Fruit fly (Drosophila melanogaster) whole organism, embryonic: ENCODE results near the gene PIG-C.
A peak's percentile ranks its signal among the peaks of the same experiment; 100 is the strongest.

Experiments used
- Antp ChIP-seq: fragments of 200-800 bp; sonication (Bioruptor generic); optimal IDR thresholded peaks from 3 replicates; lab custom pipeline; 2016; ENCODE audit warnings: missing biosample characterization, missing genetic modification characterization
- CG10654 ChIP-seq: fragments of 200-800 bp; sonication (Bioruptor generic); optimal IDR thresholded peaks from 2 replicates; lab custom pipeline; 2016; ENCODE audit warnings: missing biosample characterization, missing genetic modification characterization
- CG12744 ChIP-seq: fragments of 200-800 bp; sonication (Bioruptor generic); optimal IDR thresholded peaks from 2 replicates; lab custom pipeline; 2016; ENCODE audit warnings: missing biosample characterization, missing genetic modification characterization
- CG14860 ChIP-seq: fragments of 200-800 bp; sonication (Bioruptor generic); IDR thresholded peaks from 3 replicates; pipeline ENCODE4 v1.3.6; 2022; ENCODE audit warnings: missing biosample characterization, missing genetic modification characterization; ENCODE audit not compliant: partially characterized antibody
- CG15011 ChIP-seq: fragments of 200-800 bp; sonication (Bioruptor generic); optimal IDR thresholded peaks from 3 replicates; lab custom pipeline; 2018; ENCODE audit warnings: missing biosample characterization, mild to moderate bottlenecking, missing genetic modification characterization
- CG1647 ChIP-seq: fragments of 200-800 bp; sonication (Bioruptor generic); optimal IDR thresholded peaks from 3 replicates; lab custom pipeline; 2016; ENCODE audit warnings: missing biosample characterization, missing genetic modification characterization
- CG1792 ChIP-seq: fragments of 200-800 bp; sonication (Bioruptor generic); optimal IDR thresholded peaks from 2 replicates; lab custom pipeline; 2016; ENCODE audit warnings: missing biosample characterization, missing genetic modification characterization
- CG18619 ChIP-seq: fragments of 200-800 bp; sonication (Bioruptor generic); optimal IDR thresholded peaks from 3 replicates; lab custom pipeline; 2017; ENCODE audit warnings: missing biosample characterization, mild to moderate bottlenecking, missing genetic modification characterization
- CG2116 ChIP-seq: fragments of 200-800 bp; sonication (Bioruptor generic); optimal IDR thresholded peaks from 3 replicates; lab custom pipeline; 2018; ENCODE audit warnings: missing biosample characterization, mild to moderate bottlenecking, missing genetic modification characterization
- CG2120 ChIP-seq: fragments of 200-800 bp; sonication (Bioruptor generic); optimal IDR thresholded peaks from 3 replicates; lab custom pipeline; 2016; ENCODE audit warnings: missing biosample characterization, missing genetic modification characterization
- CG32772 ChIP-seq: fragments of 200-800 bp; sonication (Bioruptor generic); IDR thresholded peaks from 2 replicates; pipeline ENCODE4 v1.3.6; 2022; ENCODE audit warnings: missing biosample characterization, missing genetic modification characterization
- CG34376 ChIP-seq: fragments of 200-800 bp; sonication (Bioruptor generic); optimal IDR thresholded peaks from 2 replicates; lab custom pipeline; 2018; ENCODE audit warnings: missing biosample characterization, mild to moderate bottlenecking, missing genetic modification characterization
- CG42726 ChIP-seq: fragments of 200-800 bp; sonication (Bioruptor generic); IDR thresholded peaks from 2 replicates; pipeline ENCODE4 v1.3.6; 2022; ENCODE audit warnings: missing biosample characterization, missing genetic modification characterization; ENCODE audit not compliant: partially characterized antibody
- CG4854 ChIP-seq: fragments of 200-800 bp; sonication (Bioruptor generic); optimal IDR thresholded peaks from 2 replicates; lab custom pipeline; 2016; ENCODE audit warnings: missing biosample characterization, missing genetic modification characterization, inconsistent platforms
- CG5245 ChIP-seq: fragments of 200-800 bp; sonication (Bioruptor generic); optimal IDR thresholded peaks from 3 replicates; lab custom pipeline; 2016; ENCODE audit warnings: missing biosample characterization, missing genetic modification characterization
- CG7928 ChIP-seq: fragments of 200-800 bp; sonication (Bioruptor generic); optimal IDR thresholded peaks from 2 replicates; lab custom pipeline; 2017; ENCODE audit warnings: missing biosample characterization, mild to moderate bottlenecking, missing genetic modification characterization
- CG7987 ChIP-seq: fragments of 200-800 bp; sonication (Bioruptor generic); optimal IDR thresholded peaks from 2 replicates; lab custom pipeline; 2018; ENCODE audit warnings: missing biosample characterization, mild to moderate bottlenecking, missing genetic modification characterization, moderate library complexity
- CG8478 ChIP-seq: fragments of >200 bp; optimal IDR thresholded peaks from 2 replicates; lab custom pipeline; 2018
- CG9215 ChIP-seq: fragments of 200-800 bp; sonication (Bioruptor generic); IDR thresholded peaks from 2 replicates; pipeline ENCODE4 v1.3.6; 2022; ENCODE audit warnings: missing biosample characterization, missing genetic modification characterization
- CG9797 ChIP-seq: fragments of 200-800 bp; sonication (Bioruptor generic); optimal IDR thresholded peaks from 3 replicates; lab custom pipeline; 2018; ENCODE audit warnings: missing biosample characterization, mild to moderate bottlenecking, missing genetic modification characterization
- CHES-1-like ChIP-seq: fragments of 200-800 bp; sonication (Bioruptor generic); optimal IDR thresholded peaks from 2 replicates; lab custom pipeline; 2016; ENCODE audit warnings: missing biosample characterization, missing genetic modification characterization
- Dek ChIP-seq: fragments of 200-800 bp; sonication (Bioruptor generic); optimal IDR thresholded peaks from 3 replicates; lab custom pipeline; 2019; ENCODE audit warnings: missing biosample characterization, mild to moderate bottlenecking, missing genetic modification characterization, moderate library complexity
- Doc2 ChIP-seq: fragments of 200-800 bp; sonication (Bioruptor generic); IDR thresholded peaks from 2 replicates; pipeline ENCODE4 v1.3.6; 2022; ENCODE audit warnings: missing biosample characterization, missing genetic modification characterization
- Hand ChIP-seq: fragments of 200-800 bp; sonication (Bioruptor generic); optimal IDR thresholded peaks from 2 replicates; lab custom pipeline; 2017; ENCODE audit warnings: mild to moderate bottlenecking, missing biosample characterization, missing genetic modification reagents, missing genetic modification characterization
- HmgD ChIP-seq: fragments of 200-800 bp; sonication (Bioruptor generic); optimal IDR thresholded peaks from 3 replicates; lab custom pipeline; 2016; ENCODE audit warnings: missing biosample characterization, missing genetic modification characterization
- Hr3 ChIP-seq: fragments of 200-800 bp; sonication (Bioruptor generic); optimal IDR thresholded peaks from 3 replicates; lab custom pipeline; 2016; ENCODE audit warnings: missing biosample characterization, missing genetic modification characterization
- Hsf ChIP-seq: fragments of 200-800 bp; sonication (Bioruptor generic); optimal IDR thresholded peaks from 3 replicates; lab custom pipeline; 2016; ENCODE audit warnings: missing biosample characterization, missing genetic modification characterization
- Optix ChIP-seq: fragments of 200-800 bp; sonication (Bioruptor generic); IDR thresholded peaks from 3 replicates; pipeline ENCODE4 v1.3.6; 2022; ENCODE audit warnings: missing biosample characterization, missing genetic modification characterization
- PHDP ChIP-seq: fragments of 200-800 bp; sonication (Bioruptor generic); optimal IDR thresholded peaks from 3 replicates; lab custom pipeline; 2018; ENCODE audit warnings: missing biosample characterization, mild to moderate bottlenecking, missing genetic modification characterization, moderate library complexity
- Sry-β ChIP-seq: fragments of 200-800 bp; sonication (Bioruptor generic); optimal IDR thresholded peaks from 2 replicates; lab custom pipeline; 2018; ENCODE audit warnings: missing biosample characterization, mild to moderate bottlenecking, missing genetic modification characterization, moderate library complexity
- ase ChIP-seq: fragments of 200-800 bp; sonication (Bioruptor generic); IDR thresholded peaks from 3 replicates; pipeline ENCODE4 v1.3.6; 2022; ENCODE audit warnings: missing biosample characterization, missing genetic modification characterization
- caup ChIP-seq: fragments of 200-800 bp; sonication (Bioruptor generic); optimal IDR thresholded peaks from 3 replicates; lab custom pipeline; 2017; ENCODE audit warnings: missing biosample characterization, mild to moderate bottlenecking, missing genetic modification characterization, moderate library complexity; ENCODE audit not compliant: severe bottlenecking
- dmrt99B ChIP-seq: fragments of 200-800 bp; sonication (Bioruptor generic); optimal IDR thresholded peaks from 2 replicates; lab custom pipeline; 2018; ENCODE audit warnings: missing biosample characterization, mild to moderate bottlenecking, missing genetic modification characterization, moderate library complexity
- fd3F ChIP-seq: fragments of 200-800 bp; sonication (Bioruptor generic); optimal IDR thresholded peaks from 2 replicates; lab custom pipeline; 2018; ENCODE audit warnings: missing biosample characterization, mild to moderate bottlenecking, missing genetic modification characterization, moderate library complexity
- fd96Cb ChIP-seq: fragments of 200-800 bp; sonication (Bioruptor generic); optimal IDR thresholded peaks from 2 replicates; lab custom pipeline; 2018; ENCODE audit warnings: missing biosample characterization, mild to moderate bottlenecking, missing genetic modification characterization, moderate library complexity
- gcm ChIP-seq: fragments of 200-800 bp; sonication (Bioruptor generic); optimal IDR thresholded peaks from 2 replicates; lab custom pipeline; 2019; ENCODE audit warnings: missing biosample characterization, mild to moderate bottlenecking, missing genetic modification characterization, moderate library complexity
- lab ChIP-seq: fragments of 200-800 bp; sonication (Bioruptor generic); optimal IDR thresholded peaks from 3 replicates; lab custom pipeline; 2017; ENCODE audit warnings: missing biosample characterization, missing genetic modification characterization, mild to moderate bottlenecking, moderate library complexity, missing genetic modification reagents
- lilli ChIP-seq: fragments of 200-800 bp; sonication (Bioruptor generic); optimal IDR thresholded peaks from 3 replicates; lab custom pipeline; 2016; ENCODE audit warnings: missing biosample characterization, missing genetic modification characterization
- luna ChIP-seq: fragments of 200-800 bp; sonication (Bioruptor generic); optimal IDR thresholded peaks from 2 replicates; lab custom pipeline; 2016; ENCODE audit warnings: missing biosample characterization, missing genetic modification characterization
- nerfin-2 ChIP-seq: fragments of 200-800 bp; sonication (Bioruptor generic); IDR thresholded peaks from 2 replicates; pipeline ENCODE4 v1.3.6; 2022; ENCODE audit warnings: missing biosample characterization, missing genetic modification characterization; ENCODE audit not compliant: partially characterized antibody
- onecut ChIP-seq: fragments of 200-800 bp; sonication (Bioruptor generic); IDR thresholded peaks from 2 replicates; pipeline ENCODE4 v1.3.6; 2022; ENCODE audit warnings: missing biosample characterization, missing genetic modification characterization
- pb ChIP-seq: fragments of 200-800 bp; sonication (Bioruptor generic); optimal IDR thresholded peaks from 3 replicates; lab custom pipeline; 2016; ENCODE audit warnings: missing biosample characterization, missing genetic modification characterization
- ranshi ChIP-seq: fragments of 200-800 bp; sonication (Bioruptor generic); IDR thresholded peaks from 2 replicates; pipeline ENCODE4 v1.3.6; 2022; ENCODE audit warnings: missing biosample characterization, missing genetic modification characterization
- sima ChIP-seq: fragments of 200-800 bp; sonication (Bioruptor generic); optimal IDR thresholded peaks from 2 replicates; lab custom pipeline; 2016; ENCODE audit warnings: missing biosample characterization, missing genetic modification characterization
- slbo ChIP-seq: fragments of 200-800 bp; sonication (Bioruptor generic); IDR thresholded peaks from 2 replicates; pipeline ENCODE4 v1.3.6; 2022; ENCODE audit warnings: missing biosample characterization, missing genetic modification characterization
- sr ChIP-seq: fragments of 200-800 bp; sonication (Bioruptor generic); IDR thresholded peaks from 3 replicates; pipeline ENCODE4 v1.3.6; 2022; ENCODE audit warnings: missing biosample characterization, missing genetic modification characterization
- tin ChIP-seq: fragments of 200-800 bp; sonication (Bioruptor generic); optimal IDR thresholded peaks from 3 replicates; lab custom pipeline; 2016; ENCODE audit warnings: missing biosample characterization, missing genetic modification characterization
- tll ChIP-seq, 2 experiments: fragments of 200-800 bp in 1 of 2; fragments of >200 bp in 1 of 2; sonication (Bioruptor generic) in 1 of 2; optimal IDR thresholded peaks; 2 replicates each; lab custom pipeline; 2017 to 2019; ENCODE audit warnings: missing biosample characterization in 2 of 2, missing genetic modification characterization in 2 of 2, mild to moderate bottlenecking in 1 of 2, moderate library complexity in 1 of 2
- twi ChIP-seq: fragments of 200-800 bp; optimal IDR thresholded peaks from 2 replicates; lab custom pipeline; 2019; ENCODE audit warnings: missing biosample characterization, mild to moderate bottlenecking, missing genetic modification characterization, moderate library complexity
- unpg ChIP-seq: fragments of 200-800 bp; sonication (Bioruptor generic); optimal IDR thresholded peaks from 3 replicates; lab custom pipeline; 2018; ENCODE audit warnings: missing biosample characterization, mild to moderate bottlenecking, missing genetic modification characterization, moderate library complexity

Gene PIG-C

dm6 chr3L:3301171-3301738, 17.8 kb downstream of the PIG-C start (continued):
- TF ChIP-seq slbo (GFP tag; lab: Robert Waterston, UW) (peak; percentile 90), Optix (GFP tag; lab: Robert Waterston, UW) (peak; percentile 81), sima (GFP tag; lab: Kevin White, UChicago) (peak; percentile 80), Hr3 (GFP tag; lab: Kevin White, UChicago) (peak; percentile 88), CG4854 (GFP tag; lab: Kevin White, UChicago) (peak; percentile 86), CG32772 (peak; percentile 87), gcm (GFP tag; lab: Kevin White, UChicago) (peak; percentile 93), HmgD (GFP tag; lab: Kevin White, UChicago) (peak; percentile 59), Doc2 (GFP tag; lab: Robert Waterston, UW) (no peak), nerfin-2 (GFP tag; lab: Robert Waterston, UW) (no peak), CG15011 (GFP tag; lab: Kevin White, UChicago) (peak; percentile 84), tin (GFP tag; lab: Kevin White, UChicago) (peak; percentile 86), lab (peak; percentile 96), CG1792 (GFP tag; lab: Kevin White, UChicago) (peak; percentile 87), CG7987 (GFP tag; lab: Kevin White, UChicago) (peak; percentile 76), Antp (GFP tag; lab: Kevin White, UChicago) (peak; percentile 82), Sry-β (GFP tag; lab: Kevin White, UChicago) (peak; percentile 28), CG8478 (lab: Kevin White, UChicago) (no peak), CG2120 (peak; percentile 94), CG18619 (GFP tag; lab: Kevin White, UChicago) (peak; percentile 83), CG12744 (GFP tag; lab: Kevin White, UChicago) (peak; percentile 79), fd96Cb (tag; lab: Kevin White, UChicago) (peak; percentile 88), CG1647 (peak; percentile 85), CG5245 (GFP tag; lab: Kevin White, UChicago) (peak; percentile 83), dmrt99B (tag; lab: Kevin White, UChicago) (peak; percentile 95), unpg (GFP tag; lab: Kevin White, UChicago) (peak; percentile 94), Hand (peak; percentile 77), Hsf (GFP tag; lab: Kevin White, UChicago) (peak; percentile 93), tll (GFP tag; optimal IDR thresholded peaks at IDR 0.05; lab: Kevin White, UChicago) (no peak), luna (GFP tag; lab: Kevin White, UChicago) (peak; percentile 70), lilli (GFP tag; lab: Kevin White, UChicago) (peak; percentile 91), pb (GFP tag; lab: Kevin White, UChicago) (peak; percentile 73), CG2116 (peak; percentile 68), ranshi (GFP tag; lab: Robert Waterston, UW) (peak; percentile 94), CG34376 (GFP tag; lab: Kevin White, UChicago) (peak; percentile 87), fd3F (GFP tag; lab: Kevin White, UChicago) (peak; percentile 92), PHDP (tag; lab: Kevin White, UChicago) (peak; percentile 95), Dek (tag; lab: Kevin White, UChicago) (peak; percentile 91), CG14860 (GFP tag; lab: Robert Waterston, UW) (no peak), CHES-1-like (peak; percentile 89), onecut (GFP tag; lab: Robert Waterston, UW) (peak; percentile 89), CG42726 (no peak), ase (GFP tag; lab: Robert Waterston, UW) (peak; percentile 89), twi (tag; lab: Kevin White, UChicago) (peak; percentile 75), caup (GFP tag; lab: Kevin White, UChicago) (peak; percentile 88), CG10654 (GFP tag; lab: Kevin White, UChicago) (peak; percentile 81), sr (GFP tag; lab: Robert Waterston, UW) (no peak; the same call in 2 of the 3 replicates), CG7928 (GFP tag; lab: Kevin White, UChicago) (peak; percentile 29), CG9797 (GFP tag; lab: Kevin White, UChicago) (no peak), CG9215 (peak; percentile 69)
